Worm (Caenorhabditis elegans): ENCODE results near the gene ceh-30.
A peak's percentile ranks its signal among the peaks of the same experiment; 100 is the strongest.

ceh-30 gene

DNA sequence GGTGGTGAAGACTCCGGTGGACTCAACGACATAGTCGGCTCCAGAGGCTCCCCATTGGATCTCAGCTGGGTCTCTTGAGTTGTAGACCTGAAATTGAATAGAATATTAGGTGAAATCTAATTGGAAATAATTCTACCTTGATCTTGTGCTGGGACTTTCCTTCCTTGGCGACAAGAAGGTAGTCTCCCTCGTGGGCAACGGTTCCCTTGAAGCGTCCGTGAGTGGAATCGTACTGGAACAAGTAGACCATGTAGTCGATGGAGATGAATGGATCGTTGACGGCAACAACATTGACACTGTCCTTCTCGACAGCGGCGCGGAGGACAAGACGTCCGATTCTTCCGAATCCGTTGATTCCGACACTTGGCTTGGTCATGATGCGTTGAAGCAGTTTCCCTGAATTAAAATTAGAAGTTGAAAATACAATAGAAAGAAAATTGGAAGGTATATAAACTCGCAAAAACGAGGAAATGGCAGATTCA is 49.6 kb downstream of the ceh-30 start, which contains the start of gene gpd-3 (continued):
- no peak for TF ChIP-seq ztf-22 (GFP tag; optimal IDR thresholded peaks at IDR 0.05)
- no peak for TF ChIP-seq akir-1 (GFP tag; optimal IDR thresholded peaks at IDR 0.05)
- TF ChIP-seq nhr-80 (tag; optimal IDR thresholded peaks at IDR 0.05), result no peak
- no peak for TF ChIP-seq nhr-120 (GFP tag; IDR thresholded peaks at IDR 0.05)
- TF ChIP-seq nhr-179 (tag; optimal IDR thresholded peaks at IDR 0.05), result no peak
- no peak for TF ChIP-seq bed-1 (GFP tag; IDR thresholded peaks at IDR 0.05)
- TF ChIP-seq ets-4 (GFP tag; optimal IDR thresholded peaks at IDR 0.05), result no peak
- TF ChIP-seq C06A6.2 (GFP tag; conservative IDR thresholded peaks at IDR 0.05), result no peak
- no peak for TF ChIP-seq F22D6.2 (tag; optimal IDR thresholded peaks at IDR 0.05)
- TF ChIP-seq repo-1 (tag; optimal IDR thresholded peaks at IDR 0.05), result peak; percentile 57
- no peak for TF ChIP-seq gei-17 (GFP tag; optimal IDR thresholded peaks at IDR 0.05)
- TF ChIP-seq B0035.1 (tag; optimal IDR thresholded peaks at IDR 0.05), result peak; percentile 51
- 0 out of 2 replicates have a peak, but pooled peaks have one; percentile 6 for TF ChIP-seq lag-1 (GFP tag; IDR thresholded peaks at IDR 0.05)
- peak; percentile 31; the same call in 1 of the 2 replicates for TF ChIP-seq nfyb-1 (GFP tag; IDR thresholded peaks at IDR 0.05)
- no peak for TF ChIP-seq bed-2 (GFP tag; IDR thresholded peaks at IDR 0.05)
- 0 out of 2 replicates have a peak, but pooled peaks have one; percentile 49 for TF ChIP-seq K11D2.4 (GFP tag; IDR thresholded peaks at IDR 0.05)
- TF ChIP-seq ekl-4 (GFP tag; IDR thresholded peaks at IDR 0.05), result 0 out of 2 replicates have a peak, but pooled peaks have one; percentile 16
- no peak for TF ChIP-seq F10E7.11 (tag; optimal IDR thresholded peaks at IDR 0.05)
- no peak for TF ChIP-seq somi-1 (GFP tag; optimal IDR thresholded peaks at IDR 0.05)
- no peak for TF ChIP-seq ceh-58 (GFP tag; IDR thresholded peaks at IDR 0.05)
- TF ChIP-seq C17E4.6 (GFP tag; IDR thresholded peaks at IDR 0.05), result no peak
- no peak for TF ChIP-seq T07F8.4 (tag; optimal IDR thresholded peaks at IDR 0.05)
- TF ChIP-seq F55B11.4 (tag; optimal IDR thresholded peaks at IDR 0.05; ENCODE audit: borderline replicate concordance, insufficient read depth), result no peak
- no peak for TF ChIP-seq Y53F4B.3 (GFP tag; IDR thresholded peaks at IDR 0.05)
- no peak for TF ChIP-seq ztf-3 (GFP tag; optimal IDR thresholded peaks at IDR 0.05)
- no peak for TF ChIP-seq nhr-90 (tag; optimal IDR thresholded peaks at IDR 0.05)
- no peak for TF ChIP-seq unc-62 (GFP tag; optimal IDR thresholded peaks at IDR 0.05)
- TF ChIP-seq atf-7 (tag; optimal IDR thresholded peaks at IDR 0.05), result no peak
- no peak for TF ChIP-seq lsy-27 (tag; optimal IDR thresholded peaks at IDR 0.05; ENCODE audit: borderline replicate concordance, insufficient read depth)
- no peak for TF ChIP-seq sdz-38 (tag; optimal IDR thresholded peaks at IDR 0.05)
- TF ChIP-seq ztf-26 (tag; optimal IDR thresholded peaks at IDR 0.05), result peak; percentile 14
- TF ChIP-seq ceh-40 (GFP tag; IDR thresholded peaks at IDR 0.05), result no peak
- no peak for TF ChIP-seq Y67H2A.10 (GFP tag; conservative IDR thresholded peaks at IDR 0.05)
- TF ChIP-seq ztf-28 (GFP tag; IDR thresholded peaks at IDR 0.05), result no peak
- TF ChIP-seq aptf-2 (GFP tag; conservative IDR thresholded peaks at IDR 0.05), result no peak
- no peak for TF ChIP-seq hlh-12 (tag; optimal IDR thresholded peaks at IDR 0.05)
- TF ChIP-seq him-1 (tag; optimal IDR thresholded peaks at IDR 0.05), result no peak
- no peak for TF ChIP-seq madf-10 (tag; optimal IDR thresholded peaks at IDR 0.05)
- no peak for TF ChIP-seq xnd-1 (tag; optimal IDR thresholded peaks at IDR 0.05)
- no peak for TF ChIP-seq madf-6 (GFP tag; IDR thresholded peaks at IDR 0.05)
- no peak for TF ChIP-seq dpl-1 (GFP tag; optimal IDR thresholded peaks at IDR 0.05)
- TF ChIP-seq F57A8.1 (GFP tag; optimal IDR thresholded peaks at IDR 0.05), result no peak
- no peak for TF ChIP-seq K12H6.12 (tag; optimal IDR thresholded peaks at IDR 0.05)
- TF ChIP-seq rpc-1 (optimal IDR thresholded peaks at IDR 0.05), result no peak
- TF ChIP-seq rpc-1 (tag; optimal IDR thresholded peaks at IDR 0.05), result no peak
- TF ChIP-seq ztf-6 (GFP tag; IDR thresholded peaks at IDR 0.05), result 0 out of 2 replicates have a peak, but pooled peaks have one; percentile 16
- TF ChIP-seq lin-54 (GFP tag; optimal IDR thresholded peaks at IDR 0.05), result no peak
- no peak for TF ChIP-seq athp-1 (tag; optimal IDR thresholded peaks at IDR 0.05)
- TF ChIP-seq lin-40 (tag; optimal IDR thresholded peaks at IDR 0.05), result no peak
- TF ChIP-seq nfya-1 (tag; optimal IDR thresholded peaks at IDR 0.05; ENCODE audit: borderline replicate concordance, insufficient read depth), result no peak

Data from whole organism, young adult.